Fruit fly (Drosophila melanogaster) whole organism, embryonic: ENCODE data around the gene drn.

Experiments
- Bdp1 ChIP-seq: fragments of 200-800 bp; sonication (Bioruptor generic); optimal IDR thresholded peaks from 3 replicates; lab custom pipeline; 2016; ENCODE audit warnings: missing biosample characterization, missing genetic modification characterization
- Bgb ChIP-seq: fragments of 200-800 bp; sonication (Bioruptor generic); IDR thresholded peaks from 2 replicates; pipeline ENCODE4 v1.3.6; 2022; ENCODE audit warnings: missing biosample characterization, missing genetic modification characterization; ENCODE audit not compliant: partially characterized antibody
- CG10267 ChIP-seq: fragments of 200-800 bp; sonication (Bioruptor generic); optimal IDR thresholded peaks from 2 replicates; lab custom pipeline; 2018; ENCODE audit warnings: missing biosample characterization, mild to moderate bottlenecking, missing genetic modification characterization, moderate library complexity
- CG10274 ChIP-seq: fragments of 200-800 bp; sonication (Bioruptor generic); optimal IDR thresholded peaks from 3 replicates; lab custom pipeline; 2017; ENCODE audit warnings: missing biosample characterization, mild to moderate bottlenecking, missing genetic modification characterization
- CG10462 ChIP-seq: fragments of 200-800 bp; sonication (Bioruptor generic); optimal IDR thresholded peaks from 2 replicates; lab custom pipeline; 2016; ENCODE audit warnings: missing biosample characterization, missing genetic modification characterization
- CG11695 ChIP-seq: fragments of 200-800 bp; sonication (Bioruptor generic); IDR thresholded peaks from 3 replicates; pipeline ENCODE4 v1.3.6; 2022; ENCODE audit warnings: missing biosample characterization, missing genetic modification characterization
- CG12769 ChIP-seq: fragments of 200-800 bp; sonication (Bioruptor generic); optimal IDR thresholded peaks from 2 replicates; lab custom pipeline; 2019; ENCODE audit warnings: missing biosample characterization, mild to moderate bottlenecking, missing genetic modification characterization, moderate library complexity
- CG13123 ChIP-seq: fragments of 200-800 bp; sonication (Bioruptor generic); optimal IDR thresholded peaks from 2 replicates; lab custom pipeline; 2016; ENCODE audit warnings: missing biosample characterization, missing genetic modification characterization
- CG18011 ChIP-seq: fragments of 200-800 bp; sonication (Bioruptor generic); optimal IDR thresholded peaks from 2 replicates; lab custom pipeline; 2017; ENCODE audit warnings: missing biosample characterization, missing genetic modification characterization, mild to moderate bottlenecking, moderate library complexity, missing genotype
- CG18262 ChIP-seq: fragments of 200-800 bp; optimal IDR thresholded peaks from 3 replicates; lab custom pipeline; 2019; ENCODE audit warnings: missing biosample characterization, mild to moderate bottlenecking, missing genetic modification characterization, moderate library complexity
- CG18764 ChIP-seq: fragments of 200-800 bp; sonication (Bioruptor generic); optimal IDR thresholded peaks from 3 replicates; lab custom pipeline; 2016; ENCODE audit warnings: missing biosample characterization, missing genetic modification characterization
- CG2202 ChIP-seq: fragments of 200-800 bp; sonication (Bioruptor generic); optimal IDR thresholded peaks from 2 replicates; lab custom pipeline; 2018; ENCODE audit warnings: missing biosample characterization, mild to moderate bottlenecking, missing genetic modification characterization
- CG34224 ChIP-seq: fragments of 200-800 bp; sonication (Bioruptor generic); IDR thresholded peaks from 3 replicates; pipeline ENCODE4 v1.3.6; 2022; ENCODE audit warnings: missing biosample characterization, missing genetic modification characterization; ENCODE audit not compliant: partially characterized antibody
- CG4404 ChIP-seq: fragments of 200-800 bp; sonication (Bioruptor generic); IDR thresholded peaks from 2 replicates; pipeline ENCODE4 v1.3.6; 2022; ENCODE audit warnings: missing biosample characterization, missing genetic modification characterization
- CG6254 ChIP-seq: fragments of 200-800 bp; sonication (Bioruptor generic); optimal IDR thresholded peaks from 3 replicates; lab custom pipeline; 2017; ENCODE audit warnings: mild to moderate bottlenecking, missing biosample characterization, missing genetic modification reagents, missing genetic modification characterization
- CG8388 ChIP-seq: fragments of 200-800 bp; sonication (Bioruptor generic); optimal IDR thresholded peaks from 2 replicates; lab custom pipeline; 2019; ENCODE audit warnings: missing biosample characterization, mild to moderate bottlenecking, missing genetic modification characterization, moderate library complexity
- CG8765 ChIP-seq: fragments of 200-800 bp; sonication (Bioruptor generic); IDR thresholded peaks from 2 replicates; pipeline ENCODE4 v1.3.6; 2022; ENCODE audit warnings: missing biosample characterization, missing genetic modification characterization
- CG8924 ChIP-seq: fragments of 200-800 bp; optimal IDR thresholded peaks from 3 replicates; lab custom pipeline; 2019; ENCODE audit warnings: missing biosample characterization, mild to moderate bottlenecking, missing genetic modification characterization, moderate library complexity
- CG9215 ChIP-seq: fragments of 200-800 bp; sonication (Bioruptor generic); IDR thresholded peaks from 2 replicates; pipeline ENCODE4 v1.3.6; 2022; ENCODE audit warnings: missing biosample characterization, missing genetic modification characterization
- CG9609 ChIP-seq: fragments of 200-800 bp; sonication (Bioruptor generic); optimal IDR thresholded peaks from 3 replicates; lab custom pipeline; 2016; ENCODE audit warnings: missing biosample characterization, missing genetic modification characterization
- CoRest ChIP-seq: fragments of 200-800 bp; sonication (Bioruptor generic); optimal IDR thresholded peaks from 3 replicates; lab custom pipeline; 2018; ENCODE audit warnings: missing biosample characterization, mild to moderate bottlenecking, missing genetic modification characterization, moderate library complexity
- D ChIP-seq, 2 experiments: fragments of 200-800 bp in 1 of 2; fragments of >200 bp in 1 of 2; sonication (Bioruptor generic) in 1 of 2; optimal IDR thresholded peaks; 2 replicates in 1 of 2; 3 replicates in 1 of 2; lab custom pipeline; 2017; ENCODE audit warnings: mild to moderate bottlenecking in 1 of 2, missing biosample characterization in 1 of 2, missing genetic modification characterization in 1 of 2, missing genetic modification reagents in 1 of 2
- Dbx ChIP-seq: fragments of 200-800 bp; sonication (Bioruptor generic); IDR thresholded peaks from 3 replicates; pipeline ENCODE4 v1.3.6; 2022; ENCODE audit warnings: missing biosample characterization, missing genetic modification characterization
- Deaf1 ChIP-seq: fragments of 200-800 bp; optimal IDR thresholded peaks from 3 replicates; lab custom pipeline; 2019; ENCODE audit warnings: missing biosample characterization, mild to moderate bottlenecking, missing genetic modification characterization, moderate library complexity
- HLHmδ ChIP-seq: fragments of 200-800 bp; sonication (Bioruptor generic); optimal IDR thresholded peaks from 2 replicates; lab custom pipeline; 2018; ENCODE audit warnings: missing biosample characterization, mild to moderate bottlenecking, missing genetic modification characterization, moderate library complexity
- HmgD ChIP-seq: fragments of 200-800 bp; sonication (Bioruptor generic); optimal IDR thresholded peaks from 3 replicates; lab custom pipeline; 2016; ENCODE audit warnings: missing biosample characterization, missing genetic modification characterization
- Hr3 ChIP-seq: fragments of 200-800 bp; sonication (Bioruptor generic); optimal IDR thresholded peaks from 3 replicates; lab custom pipeline; 2016; ENCODE audit warnings: missing biosample characterization, missing genetic modification characterization
- MBD-R2 ChIP-seq: fragments of 200-800 bp; sonication (Bioruptor generic); IDR thresholded peaks from 2 replicates; pipeline ENCODE4 v1.3.6; 2022; ENCODE audit warnings: missing biosample characterization, missing genetic modification characterization
- Max ChIP-seq: fragments of 200-800 bp; sonication (Bioruptor generic); optimal IDR thresholded peaks from 2 replicates; lab custom pipeline; 2016; ENCODE audit warnings: missing biosample characterization, mild to moderate bottlenecking, missing genetic modification characterization
- Med ChIP-seq: fragments of 200-800 bp; sonication (Bioruptor generic); peaks from one replicate; lab custom pipeline; 2016; ENCODE audit warnings: missing biosample characterization, missing genetic modification characterization, mild to moderate bottlenecking, inconsistent platforms, moderate library complexity
- Mrtf ChIP-seq: fragments of 200-800 bp; sonication (Bioruptor generic); IDR thresholded peaks from 3 replicates; pipeline ENCODE4 v1.3.6; 2022; ENCODE audit warnings: missing biosample characterization, missing genetic modification characterization
- Ptx1 ChIP-seq: fragments of 200-800 bp; sonication (Bioruptor generic); IDR thresholded peaks from 2 replicates; pipeline ENCODE4 v1.3.6; 2022; ENCODE audit warnings: missing biosample characterization, missing genetic modification characterization
- Six4 ChIP-seq: fragments of 200-800 bp; sonication (Bioruptor generic); optimal IDR thresholded peaks from 2 replicates; lab custom pipeline; 2016; ENCODE audit warnings: missing biosample characterization, missing genetic modification characterization
- ash1 ChIP-seq: fragments of 200-800 bp; sonication (Bioruptor generic); optimal IDR thresholded peaks from 2 replicates; lab custom pipeline; 2018; ENCODE audit warnings: missing biosample characterization, mild to moderate bottlenecking, missing genetic modification characterization
- btn ChIP-seq: fragments of 200-800 bp; sonication (Bioruptor generic); optimal IDR thresholded peaks from 2 replicates; lab custom pipeline; 2016; ENCODE audit warnings: missing biosample characterization, missing genetic modification characterization
- fd64A ChIP-seq: fragments of 200-800 bp; sonication (Bioruptor generic); optimal IDR thresholded peaks from 3 replicates; lab custom pipeline; 2018; ENCODE audit warnings: missing biosample characterization, mild to moderate bottlenecking, missing genetic modification characterization
- ftz-f1 ChIP-seq: fragments of 200-800 bp; sonication (Bioruptor generic); optimal IDR thresholded peaks from 2 replicates; lab custom pipeline; 2016; ENCODE audit warnings: missing biosample characterization, missing genetic modification characterization
- hkb ChIP-seq, 2 experiments: fragments of 200-800 bp in 1 of 2; fragments of >200 bp in 1 of 2; sonication (Bioruptor generic) in 1 of 2; IDR thresholded peaks in 1 of 2; optimal IDR thresholded peaks in 1 of 2; 2 replicates each; pipeline versions ENCODE4 v1.3.6 to Lab custom; 2017 to 2022; ENCODE audit warnings: missing biosample characterization in 1 of 2, missing genetic modification characterization in 1 of 2
- jing ChIP-seq: fragments of 200-800 bp; sonication (Bioruptor generic); optimal IDR thresholded peaks from 2 replicates; lab custom pipeline; 2018; ENCODE audit warnings: missing biosample characterization, mild to moderate bottlenecking, missing genetic modification characterization
- klu ChIP-seq: fragments of 200-800 bp; sonication (Bioruptor generic); IDR thresholded peaks from 2 replicates; pipeline ENCODE4 v1.3.6; 2022; ENCODE audit warnings: missing biosample characterization, missing genetic modification characterization
- psq ChIP-seq: fragments of 200-800 bp; sonication (Bioruptor generic); optimal IDR thresholded peaks from 2 replicates; lab custom pipeline; 2017; ENCODE audit warnings: missing biosample characterization, missing genetic modification characterization
- ranshi ChIP-seq: fragments of 200-800 bp; sonication (Bioruptor generic); IDR thresholded peaks from 2 replicates; pipeline ENCODE4 v1.3.6; 2022; ENCODE audit warnings: missing biosample characterization, missing genetic modification characterization
- rib ChIP-seq: fragments of 200-800 bp; sonication (Bioruptor generic); IDR thresholded peaks from 2 replicates; pipeline ENCODE4 v1.3.6; 2022; ENCODE audit warnings: missing biosample characterization, missing genetic modification characterization
- seq ChIP-seq: fragments of 200-800 bp; sonication (Bioruptor generic); IDR thresholded peaks from 2 replicates; pipeline ENCODE4 v1.3.6; 2022; ENCODE audit warnings: missing biosample characterization, missing genetic modification characterization
- slp2 ChIP-seq: fragments of 200-800 bp; sonication (Bioruptor generic); optimal IDR thresholded peaks from 2 replicates; lab custom pipeline; 2016; ENCODE audit warnings: missing biosample characterization, missing genetic modification characterization
- sob ChIP-seq: fragments of 200-800 bp; sonication (Bioruptor generic); IDR thresholded peaks from 2 replicates; pipeline ENCODE4 v1.3.6; 2022; ENCODE audit warnings: missing biosample characterization, missing genetic modification characterization
- trem ChIP-seq: fragments of 200-800 bp; optimal IDR thresholded peaks from 3 replicates; lab custom pipeline; 2019; ENCODE audit warnings: missing biosample characterization, mild to moderate bottlenecking, missing genetic modification characterization, moderate library complexity
- tx ChIP-seq: fragments of 200-800 bp; sonication (Bioruptor generic); optimal IDR thresholded peaks from 2 replicates; lab custom pipeline; 2016; ENCODE audit warnings: missing biosample characterization, missing genetic modification characterization
- zf30C ChIP-seq: fragments of 200-800 bp; sonication (Bioruptor generic); optimal IDR thresholded peaks from 3 replicates; lab custom pipeline; 2018; ENCODE audit warnings: missing biosample characterization, mild to moderate bottlenecking, missing genetic modification characterization
- zfh2 ChIP-seq: fragments of 200-800 bp; sonication (Bioruptor generic); optimal IDR thresholded peaks from 2 replicates; lab custom pipeline; 2016; ENCODE audit warnings: missing biosample characterization, missing genetic modification characterization

drn gene

DNA sequence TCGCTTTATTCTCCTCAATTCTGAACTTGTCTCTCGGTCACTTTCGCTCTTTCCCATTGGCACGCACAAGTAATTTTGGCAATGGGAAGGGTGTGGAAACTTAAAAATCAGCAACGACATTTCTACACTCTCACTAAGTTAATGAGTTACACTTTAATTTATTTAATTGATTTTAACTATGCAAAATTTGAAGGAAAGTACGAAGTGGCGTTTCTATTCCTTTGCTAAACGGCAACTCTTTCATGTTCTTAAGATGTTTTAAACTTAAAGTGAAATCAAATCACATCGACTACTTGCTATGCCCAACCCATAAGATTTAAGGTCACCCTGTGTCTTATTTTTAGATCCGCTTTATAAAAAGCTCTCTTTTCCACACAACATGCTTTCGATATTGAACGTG is 30.4 kb downstream of the drn start (continued):
- TF ChIP-seq CG11695 (GFP tag; lab: Robert Waterston, UW) (peak; percentile 58; the same call in 1 of the 3 replicates), Deaf1 (tag; lab: Kevin White, UChicago) (no peak), CG6254 (GFP tag; lab: Kevin White, UChicago) (no peak), CG18011 (GFP tag; lab: Kevin White, UChicago) (peak; percentile 27), hkb (optimal IDR thresholded peaks at IDR 0.05; lab: Kevin White, UChicago) (no peak), hkb (GFP tag; IDR thresholded peaks at IDR 0.05; lab: Robert Waterston, UW) (peak; percentile 74), sob (GFP tag; lab: Robert Waterston, UW) (peak; percentile 74), trem (tag; lab: Kevin White, UChicago) (no peak), zfh2 (GFP tag; lab: Kevin White, UChicago) (peak; percentile 44), CG4404 (peak; percentile 37; the same call in 1 of the 2 replicates), CG8388 (GFP tag; lab: Kevin White, UChicago) (no peak), jing (no peak), CG18764 (GFP tag; lab: Kevin White, UChicago) (no peak), CG34224 (GFP tag; lab: Robert Waterston, UW) (no peak), Bgb (no peak), D (optimal IDR thresholded peaks at IDR 0.05; lab: Kevin White, UChicago) (no peak), D (GFP tag; optimal IDR thresholded peaks at IDR 0.05; lab: Kevin White, UChicago) (no peak), Max (GFP tag; lab: Kevin White, UChicago) (peak; percentile 11), fd64A (no peak), ash1 (GFP tag; lab: Kevin White, UChicago) (no peak), CG2202 (tag; lab: Kevin White, UChicago) (no peak), Mrtf (GFP tag; lab: Robert Waterston, UW) (0 out of 3 replicates have a peak, but pooled peaks have one; percentile 25), MBD-R2 (peak; percentile 19; the same call in 1 of the 2 replicates), CG9215 (GFP tag; lab: Robert Waterston, UW) (peak; percentile 36; the same call in 1 of the 2 replicates), CG8924 (tag; lab: Kevin White, UChicago) (peak; percentile 67), Six4 (peak; percentile 22), btn (GFP tag; lab: Kevin White, UChicago) (no peak), zf30C (no peak), CG10274 (GFP tag; lab: Kevin White, UChicago) (no peak), rib (GFP tag; lab: Robert Waterston, UW) (no peak), slp2 (GFP tag; lab: Kevin White, UChicago) (peak; percentile 12), Ptx1 (GFP tag; lab: Robert Waterston, UW) (peak; percentile 69; the same call in 1 of the 2 replicates), CG10267 (tag; lab: Kevin White, UChicago) (peak; percentile 19), CoRest (tag; lab: Kevin White, UChicago) (peak; percentile 65), CG9609 (GFP tag; lab: Kevin White, UChicago) (no peak), tx (GFP tag; lab: Kevin White, UChicago) (no peak), CG12769 (tag; lab: Kevin White, UChicago) (peak; percentile 45), Dbx (GFP tag; lab: Robert Waterston, UW) (peak; percentile 71; the same call in 2 of the 3 replicates), seq (GFP tag; lab: Robert Waterston, UW) (peak; percentile 60; the same call in 1 of the 2 replicates), ranshi (GFP tag; lab: Robert Waterston, UW) (peak; percentile 51; the same call in 1 of the 2 replicates), CG13123 (GFP tag; lab: Kevin White, UChicago) (no peak), CG10462 (GFP tag; lab: Kevin White, UChicago) (no peak), HLHmδ (no peak), CG18262 (tag; lab: Kevin White, UChicago) (peak; percentile 31), CG8765 (GFP tag; lab: Robert Waterston, UW) (no peak), psq (GFP tag; lab: Kevin White, UChicago) (no peak), ftz-f1 (GFP tag; lab: Kevin White, UChicago) (no peak), HmgD (GFP tag; lab: Kevin White, UChicago) (no peak), klu (GFP tag; lab: Robert Waterston, UW) (no peak), Hr3 (peak; percentile 44), Med (GFP tag; lab: Kevin White, UChicago) (peak; percentile 86), Bdp1 (GFP tag; lab: Kevin White, UChicago) (no peak)
